Worm (Caenorhabditis elegans) whole organism, L2 larva: ENCODE measurements around the gene C34F6.10.
A peak's percentile ranks its signal among the peaks of the same experiment; 100 is the strongest.

ENCODE experiments used
- C34F6.9 ChIP-seq: fragments of 150-350 bp; optimal IDR thresholded peaks from 2 replicates; lab custom pipeline; 2014; ENCODE audit warnings: missing biosample characterization, missing genetic modification characterization
- F13H6.1 ChIP-seq: sonication (generic microtip); optimal IDR thresholded peaks from 2 replicates; lab custom pipeline; 2016; ENCODE audit warnings: missing genetic modification characterization, missing compliant biosample characterization
- R02D3.7 ChIP-seq: fragments of 150-350 bp; optimal IDR thresholded peaks from 2 replicates; lab custom pipeline; 2014; ENCODE audit warnings: missing biosample characterization, missing genetic modification characterization
- alr-1 ChIP-seq: fragments of 150-350 bp; optimal IDR thresholded peaks from 2 replicates; lab custom pipeline; 2014; ENCODE audit warnings: missing biosample characterization, missing genetic modification characterization
- blmp-1 ChIP-seq: sonication (generic microtip); optimal IDR thresholded peaks from 2 replicates; lab custom pipeline; 2017; ENCODE audit warnings: missing genetic modification characterization, mild to moderate bottlenecking, missing compliant biosample characterization, antibody characterized with exemption, moderate library complexity; ENCODE audit not compliant: insufficient read depth
- ceh-16 ChIP-seq: fragments of 150-350 bp; optimal IDR thresholded peaks from 2 replicates; lab custom pipeline; 2014; ENCODE audit warnings: missing biosample characterization, missing genetic modification characterization
- ceh-82 ChIP-seq: fragments of 150-350 bp; optimal IDR thresholded peaks from 2 replicates; lab custom pipeline; 2014; ENCODE audit warnings: missing biosample characterization, missing genetic modification characterization
- crh-2 ChIP-seq: sonication (generic microtip); optimal IDR thresholded peaks from 2 replicates; lab custom pipeline; 2017; ENCODE audit warnings: missing biosample characterization, missing genetic modification characterization
- dmd-4 ChIP-seq: sonication (generic microtip); optimal IDR thresholded peaks from 2 replicates; lab custom pipeline; 2017; ENCODE audit warnings: missing biosample characterization, missing genetic modification characterization
- egl-27 ChIP-seq: sonication (generic microtip); optimal IDR thresholded peaks from 3 replicates; lab custom pipeline; 2017; ENCODE audit warnings: missing biosample characterization, missing genetic modification reagents, missing genetic modification characterization
- elt-1 ChIP-seq: fragments of 150-350 bp; optimal IDR thresholded peaks from 2 replicates; lab custom pipeline; 2014; ENCODE audit warnings: missing biosample characterization, missing genetic modification characterization
- fos-1 ChIP-seq: fragments of 150-350 bp; optimal IDR thresholded peaks from 2 replicates; lab custom pipeline; 2014; ENCODE audit warnings: missing biosample characterization, missing genetic modification characterization
- lin-11 ChIP-seq: fragments of 150-350 bp; sonication (generic microtip); optimal IDR thresholded peaks from 2 replicates; lab custom pipeline; 2014; ENCODE audit warnings: missing biosample characterization, missing genetic modification characterization, inconsistent platforms, mixed read lengths
- lin-13 ChIP-seq: fragments of 150-350 bp; optimal IDR thresholded peaks from 2 replicates; lab custom pipeline; 2014; ENCODE audit warnings: missing biosample characterization, missing genetic modification reagents, missing genetic modification characterization
- lsy-2 ChIP-seq, 2 experiments: fragments of 150-350 bp in 1 of 2; sonication (generic microtip) in 1 of 2; optimal IDR thresholded peaks; 2 replicates each; lab custom pipeline; 2014 to 2017; ENCODE audit warnings: missing biosample characterization in 2 of 2, missing genetic modification characterization in 2 of 2
- mab-5 ChIP-seq: fragments of 150-350 bp; optimal IDR thresholded peaks from 2 replicates; lab custom pipeline; 2014; ENCODE audit warnings: missing biosample characterization, missing genetic modification characterization
- mdl-1 ChIP-seq, 2 experiments: fragments of 150-350 bp in 1 of 2; sonication (generic microtip) in 1 of 2; optimal IDR thresholded peaks; 2 replicates each; lab custom pipeline; 2017; ENCODE audit warnings: missing biosample characterization in 2 of 2, missing genetic modification characterization in 2 of 2
- nhr-10 ChIP-seq: sonication (generic microtip); optimal IDR thresholded peaks from 2 replicates; lab custom pipeline; 2017; ENCODE audit warnings: missing biosample characterization, missing genetic modification characterization
- nhr-11 ChIP-seq: fragments of 150-350 bp; optimal IDR thresholded peaks from 2 replicates; lab custom pipeline; 2014; ENCODE audit warnings: missing biosample characterization, missing genetic modification characterization
- nhr-129 ChIP-seq: fragments of 150-350 bp; optimal IDR thresholded peaks from 2 replicates; lab custom pipeline; 2014; ENCODE audit warnings: missing biosample characterization, missing genetic modification characterization
- nhr-21 ChIP-seq: fragments of 150-350 bp; optimal IDR thresholded peaks from 2 replicates; lab custom pipeline; 2014; ENCODE audit warnings: missing biosample characterization, missing genetic modification characterization
- nhr-23 ChIP-seq: fragments of 150-350 bp; optimal IDR thresholded peaks from 2 replicates; lab custom pipeline; 2014; ENCODE audit warnings: missing biosample characterization, missing genetic modification reagents, missing genetic modification characterization
- nhr-25 ChIP-seq: fragments of 150-350 bp; sonication (generic microtip); optimal IDR thresholded peaks from 3 replicates; lab custom pipeline; 2014; ENCODE audit warnings: missing biosample characterization, missing genetic modification characterization
- nhr-6 ChIP-seq: fragments of 150-350 bp; optimal IDR thresholded peaks from 2 replicates; lab custom pipeline; 2014; ENCODE audit warnings: missing biosample characterization, missing genetic modification characterization
- nhr-77 ChIP-seq: fragments of 150-350 bp; optimal IDR thresholded peaks from 2 replicates; lab custom pipeline; 2014; ENCODE audit warnings: missing biosample characterization, missing genetic modification characterization
- peb-1 ChIP-seq: fragments of 150-350 bp; optimal IDR thresholded peaks from 2 replicates; lab custom pipeline; 2014; ENCODE audit warnings: missing biosample characterization, missing genetic modification characterization
- sem-4 ChIP-seq: fragments of 150-350 bp; optimal IDR thresholded peaks from 2 replicates; lab custom pipeline; 2014; ENCODE audit warnings: missing biosample characterization, missing genetic modification reagents, missing genetic modification characterization
- skn-1 ChIP-seq: sonication (generic microtip); optimal IDR thresholded peaks from 2 replicates; lab custom pipeline; 2017; ENCODE audit warnings: missing biosample characterization, missing genetic modification characterization
- sma-9 ChIP-seq, 2 experiments: fragments of 150-350 bp in 1 of 2; sonication (generic microtip) in 1 of 2; optimal IDR thresholded peaks; 2 replicates each; lab custom pipeline; 2014 to 2016; ENCODE audit warnings: missing genetic modification characterization in 2 of 2, mild to moderate bottlenecking in 1 of 2, missing biosample characterization in 1 of 2, missing compliant biosample characterization in 1 of 2, missing genetic modification reagents in 1 of 2, moderate library complexity in 1 of 2
- snpc-4 ChIP-seq: fragments of 150-350 bp; optimal IDR thresholded peaks from 2 replicates; lab custom pipeline; 2014; ENCODE audit warnings: missing biosample characterization, missing genetic modification characterization
- unc-55 ChIP-seq: fragments of 150-350 bp; sonication (generic microtip); optimal IDR thresholded peaks from 3 replicates; lab custom pipeline; 2014; ENCODE audit warnings: missing biosample characterization, missing genetic modification reagents, missing genetic modification characterization
- unc-62 ChIP-seq: fragments of 150-350 bp; optimal IDR thresholded peaks from 2 replicates; lab custom pipeline; 2014; ENCODE audit warnings: missing biosample characterization, missing genetic modification reagents, missing genetic modification characterization
- zag-1 ChIP-seq: fragments of 150-350 bp; optimal IDR thresholded peaks from 2 replicates; lab custom pipeline; 2014; ENCODE audit warnings: missing biosample characterization, missing genetic modification characterization
- ztf-1 ChIP-seq: fragments of 200-800 bp; sonication (Bioruptor generic); conservative IDR thresholded peaks from 2 replicates; pipeline ENCODE4 v1.3.6; 2022; ENCODE audit warnings: missing genetic modification characterization, missing compliant biosample characterization
- ztf-11 ChIP-seq: sonication (generic microtip); optimal IDR thresholded peaks from 2 replicates; lab custom pipeline; 2017; ENCODE audit warnings: missing biosample characterization, missing genetic modification characterization

C34F6.10 gene

DNA sequence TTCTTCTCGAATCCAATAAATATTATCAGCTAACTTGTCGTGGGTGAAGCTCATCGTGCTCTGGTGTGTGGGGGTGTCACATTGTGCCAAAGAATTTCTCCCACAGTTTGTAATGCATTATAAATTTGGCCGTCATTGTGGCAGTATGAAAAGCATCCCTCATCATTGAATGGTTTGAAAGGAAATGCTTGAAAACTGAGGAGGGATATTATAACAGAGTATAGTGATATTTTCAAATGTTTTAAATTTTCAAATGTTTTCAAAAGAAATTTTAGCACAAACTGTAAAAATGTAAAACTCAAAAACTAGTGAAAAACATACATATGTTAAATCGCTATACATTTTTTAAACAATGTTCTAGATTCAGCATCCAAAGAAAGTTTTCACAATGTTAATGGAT, 28.5 kb upstream of the C34F6.10 start, which contains the start of gene C03A3.3:
TSS of gene C03A3.3 (minus strand) at position 101 of the 400 bp plus-strand sequence.
- TF ChIP-seq unc-55, result peak; percentile 31
- no peak for TF ChIP-seq nhr-21 (tag; lab: Kevin White, UChicago)

DNA sequence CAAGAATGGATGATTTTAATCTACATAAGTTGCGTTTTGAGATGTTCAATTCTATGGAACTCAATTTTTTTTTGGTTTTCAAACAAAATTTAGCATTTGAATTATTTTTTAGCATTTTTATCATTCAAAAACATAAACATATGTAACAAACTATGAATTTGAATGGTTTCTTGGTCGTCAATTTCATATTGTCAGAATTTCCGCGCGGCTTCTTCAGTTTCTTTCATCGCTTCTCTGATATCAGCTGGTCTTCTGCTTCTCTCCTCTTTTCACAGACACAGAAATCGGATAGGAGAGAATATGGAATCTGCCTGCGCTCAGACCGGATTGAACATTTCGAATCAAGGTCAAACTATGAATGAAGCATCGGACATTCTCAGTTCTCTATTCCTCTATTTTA, 26.3 kb upstream of the C34F6.10 start, which contains the start of gene C03A3.9:
TSS of gene C03A3.9 (plus strand) at position 301 of the 400 bp plus-strand sequence.
- TF ChIP-seq fos-1 (tag; lab: Kevin White, UChicago) (no peak), sma-9 (GFP tag; optimal IDR thresholded peaks at IDR 0.05; lab: Kevin White, UChicago) (no peak), sma-9 (tag; optimal IDR thresholded peaks at IDR 0.05; lab: Kevin White, UChicago) (no peak), alr-1 (tag; lab: Kevin White, UChicago) (no peak), nhr-77 (tag; lab: Kevin White, UChicago) (no peak), ceh-16 (no peak), R02D3.7 (tag; lab: Kevin White, UChicago) (no peak), unc-62 (GFP tag; lab: Kevin White, UChicago) (no peak), elt-1 (no peak), nhr-11 (tag; lab: Kevin White, UChicago) (no peak), dmd-4 (tag; lab: Kevin White, UChicago) (no peak)

DNA sequence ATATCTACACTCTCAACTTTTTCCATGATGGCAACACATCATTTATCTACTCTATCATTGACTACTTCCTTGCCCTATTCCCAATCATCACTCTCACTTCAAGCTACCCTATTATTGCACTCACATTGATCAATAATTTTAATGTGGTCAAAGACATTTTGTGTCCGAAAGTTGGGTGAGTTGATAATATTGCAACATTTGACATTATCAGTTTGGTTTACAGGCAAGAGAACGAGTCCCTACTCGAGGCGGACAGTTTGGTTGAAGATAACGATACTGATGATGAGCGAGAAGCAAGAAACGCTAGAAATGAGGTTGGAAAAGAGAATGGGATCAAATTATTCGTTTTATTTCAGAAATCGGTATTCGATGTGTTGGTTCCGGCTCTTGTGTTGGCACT, 24.3 kb upstream of the C34F6.10 start:
- TF ChIP-seq ztf-11 (tag; lab: Kevin White, UChicago), result no peak
- TF ChIP-seq blmp-1 (tag; lab: Kevin White, UChicago), result no peak
- TF ChIP-seq ceh-16, result no peak
- peak; percentile 93 for TF ChIP-seq fos-1 (tag; lab: Kevin White, UChicago)

DNA sequence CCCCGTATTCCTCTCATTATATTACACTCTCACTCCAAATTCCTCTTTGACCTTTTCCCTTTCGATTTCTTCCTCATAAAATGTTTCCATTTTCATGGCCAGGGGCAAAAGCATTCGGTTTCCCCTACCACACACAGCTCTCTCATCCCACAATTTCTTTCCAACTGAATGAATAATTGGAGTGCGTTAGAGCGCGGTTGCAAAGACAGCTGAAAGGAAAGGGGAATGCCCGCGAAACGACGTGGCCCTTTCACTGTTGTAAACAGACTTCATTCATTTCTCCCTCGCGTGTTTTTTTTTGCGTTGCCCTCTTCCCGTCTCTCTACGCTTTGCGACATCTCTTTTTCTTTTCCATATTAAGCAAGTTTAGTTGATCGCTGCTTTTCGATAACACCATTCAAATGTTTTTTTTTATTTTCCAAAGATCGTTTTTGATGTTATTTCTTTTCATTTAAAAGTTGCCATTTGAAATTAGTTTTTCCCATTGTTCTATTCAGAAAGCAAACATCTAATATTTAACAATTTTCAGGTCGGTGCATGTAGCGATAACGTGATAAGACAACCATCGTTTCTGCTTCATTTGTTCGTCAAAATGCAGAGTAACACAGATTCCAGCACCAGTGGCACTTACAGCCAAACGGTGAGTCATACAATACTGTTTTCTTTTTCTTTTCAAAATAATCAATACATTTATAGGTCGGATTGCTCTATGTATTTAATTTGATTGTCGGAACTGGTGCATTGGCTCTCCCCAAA, 22.1 kb upstream of the C34F6.10 start, which contains the start of gene C03A3.2:
TSS of gene C03A3.2 (plus strand) at position 530 of the 756 bp plus-strand sequence.
- TF ChIP-seq nhr-11 (tag; lab: Kevin White, UChicago) (no peak), nhr-6 (tag; lab: Kevin White, UChicago) (peak; percentile 24), peb-1 (no peak), alr-1 (tag; lab: Kevin White, UChicago) (no peak), snpc-4 (tag; lab: Kevin White, UChicago) (peak; percentile 55), unc-55 (peak; percentile 82), unc-62 (GFP tag; lab: Kevin White, UChicago) (no peak), egl-27 (tag; lab: Kevin White, UChicago) (peak; percentile 35), nhr-25 (peak; percentile 75), skn-1 (no peak), lin-13 (GFP tag; lab: Kevin White, UChicago) (peak; percentile 67), sem-4 (peak; percentile 49), F13H6.1 (peak; percentile 73), mdl-1 (tag; optimal IDR thresholded peaks at IDR 0.05; lab: Kevin White, UChicago) (peak in 1 of 2 experiments; percentile 62), nhr-129 (peak; percentile 88), fos-1 (tag; lab: Kevin White, UChicago) (peak; percentile 58), nhr-23 (tag; lab: Kevin White, UChicago) (no peak), ztf-1 (no peak), zag-1 (peak; percentile 75), crh-2 (tag; lab: Kevin White, UChicago) (peak; percentile 87), C34F6.9 (tag; lab: Kevin White, UChicago) (peak; percentile 86), lsy-2 (tag; optimal IDR thresholded peaks at IDR 0.05; lab: Kevin White, UChicago) (peak in 1 of 2 experiments; percentile 74), sma-9 (GFP tag; optimal IDR thresholded peaks at IDR 0.05; lab: Kevin White, UChicago) (peak; percentile 66), sma-9 (tag; optimal IDR thresholded peaks at IDR 0.05; lab: Kevin White, UChicago) (no peak), mab-5 (tag; lab: Kevin White, UChicago) (peak; percentile 63), ceh-16 (peak; percentile 39), lin-11 (tag; lab: Kevin White, UChicago) (peak; percentile 80), nhr-77 (tag; lab: Kevin White, UChicago) (no peak), ceh-82 (no peak), nhr-10 (tag; lab: Kevin White, UChicago) (no peak), blmp-1 (tag; lab: Kevin White, UChicago) (peak; percentile 58)
